Fruit fly (Drosophila melanogaster) whole organism, wandering third instar larva: ENCODE results near the gene intr.

ENCODE experiments used
- Dfd ChIP-seq: fragments of >200 bp; optimal IDR thresholded peaks from 2 replicates; lab custom pipeline; 2017; ENCODE audit warnings: missing biosample characterization, missing genetic modification characterization
- Mio ChIP-seq: sonication (Bioruptor generic); optimal IDR thresholded peaks from 2 replicates; lab custom pipeline; 2016; ENCODE audit warnings: missing biosample characterization, missing genetic modification characterization
- OdsH ChIP-seq: fragments of 200-800 bp; sonication (Bioruptor generic); optimal IDR thresholded peaks from 2 replicates; lab custom pipeline; 2016; ENCODE audit warnings: missing biosample characterization, mild to moderate bottlenecking, missing genetic modification characterization
- br ChIP-seq: fragments of 200-800 bp; sonication (Bioruptor generic); optimal IDR thresholded peaks from 2 replicates; lab custom pipeline; 2016; ENCODE audit warnings: missing biosample characterization, missing genetic modification characterization
- fru ChIP-seq: fragments of 200-800 bp; sonication (Bioruptor generic); optimal IDR thresholded peaks from 3 replicates; lab custom pipeline; 2016; ENCODE audit warnings: missing biosample characterization, mild to moderate bottlenecking, missing genetic modification characterization
- h ChIP-seq: fragments of 200-800 bp; sonication (Bioruptor generic); optimal IDR thresholded peaks from 3 replicates; lab custom pipeline; 2016; ENCODE audit warnings: missing biosample characterization, mild to moderate bottlenecking, missing genetic modification characterization
- lola ChIP-seq: fragments of >200 bp; optimal IDR thresholded peaks from 2 replicates; lab custom pipeline; 2017; ENCODE audit warnings: missing biosample characterization, missing genetic modification characterization
- pan ChIP-seq: fragments of >200 bp; optimal IDR thresholded peaks from 2 replicates; lab custom pipeline; 2017
- psq ChIP-seq: fragments of 200-800 bp; sonication (Bioruptor generic); optimal IDR thresholded peaks from 3 replicates; lab custom pipeline; 2017; ENCODE audit warnings: missing biosample characterization, mild to moderate bottlenecking, missing genetic modification characterization, moderate library complexity
- usp ChIP-seq: fragments of >200 bp; optimal IDR thresholded peaks from 2 replicates; lab custom pipeline; 2017; ENCODE audit warnings: missing biosample characterization, missing genetic modification characterization

DNA sequence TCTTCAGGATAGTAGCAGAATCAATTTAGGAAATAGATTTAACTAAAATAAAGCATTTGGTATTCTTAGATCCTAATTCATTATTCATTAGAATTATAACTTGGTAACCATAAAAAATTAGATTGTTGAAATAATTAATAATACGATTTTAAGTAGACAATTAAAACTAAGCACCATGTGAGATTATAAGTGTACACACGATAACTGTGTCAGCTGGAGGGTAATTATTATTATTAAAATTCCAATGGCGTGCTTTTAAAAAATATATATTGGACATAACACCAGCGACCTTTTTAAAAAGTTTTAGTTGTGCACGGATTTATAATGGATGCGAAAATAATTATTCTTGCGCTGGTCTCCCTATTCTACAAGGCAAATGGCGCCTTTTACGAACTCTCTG, 16.1 kb downstream of the intr start, which contains the start of gene CheB98a:
- TF ChIP-seq Dfd (GFP tag; lab: Kevin White, UChicago) (no peak), lola (GFP tag; lab: Kevin White, UChicago) (no peak), psq (GFP tag; lab: Kevin White, UChicago) (no peak), pan (lab: Kevin White, UChicago) (no peak), fru (GFP tag; lab: Kevin White, UChicago) (no peak), OdsH (GFP tag; lab: Kevin White, UChicago) (no peak), br (no peak), usp (GFP tag; lab: Kevin White, UChicago) (no peak), Mio (GFP tag; lab: Kevin White, UChicago) (no peak), h (no peak)
